Fruit fly (Drosophila melanogaster): ENCODE data around the gene CG9698.

DNA sequence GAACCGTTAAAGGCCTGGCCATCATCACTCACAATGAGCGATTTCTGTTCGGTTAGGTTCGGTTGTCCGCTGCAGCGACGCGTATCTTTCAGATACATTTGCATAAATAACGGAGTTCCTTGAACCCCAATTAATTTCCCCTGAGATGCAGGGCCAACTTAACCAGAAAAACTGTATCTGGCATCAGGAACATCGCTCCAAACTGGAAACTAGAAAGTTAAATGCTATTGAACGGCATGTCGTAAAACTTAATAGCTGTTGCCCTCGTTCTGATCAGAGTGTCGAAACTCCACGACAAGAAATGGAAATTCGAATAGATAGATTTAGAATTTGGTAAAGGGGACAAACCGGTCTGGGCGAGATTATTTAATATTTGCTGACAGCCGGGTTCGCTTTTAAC lies 42.2 kb upstream of the CG9698 start:
- TF ChIP-seq NFAT (GFP tag; IDR thresholded peaks at IDR 0.05): no peak
- TF ChIP-seq CG16863 (GFP tag; optimal IDR thresholded peaks at IDR 0.05): no peak
- TF ChIP-seq Sox102F (GFP tag; optimal IDR thresholded peaks at IDR 0.05): no peak
- no peak for TF ChIP-seq Myb (GFP tag; optimal IDR thresholded peaks at IDR 0.05)

Measured in whole organism, embryonic.